Fruit fly (Drosophila melanogaster) ovary, adult (tissue): Measurements from ENCODE around the gene CG4115.

Experiments
- CG17801 ChIP-seq: fragments of 200-800 bp; optimal IDR thresholded peaks from 2 replicates; lab custom pipeline; 2019; ENCODE audit warnings: missing biosample characterization, mild to moderate bottlenecking, missing genetic modification characterization, moderate library complexity; ENCODE audit not compliant: partially characterized antibody

CG4115 gene

DNA sequence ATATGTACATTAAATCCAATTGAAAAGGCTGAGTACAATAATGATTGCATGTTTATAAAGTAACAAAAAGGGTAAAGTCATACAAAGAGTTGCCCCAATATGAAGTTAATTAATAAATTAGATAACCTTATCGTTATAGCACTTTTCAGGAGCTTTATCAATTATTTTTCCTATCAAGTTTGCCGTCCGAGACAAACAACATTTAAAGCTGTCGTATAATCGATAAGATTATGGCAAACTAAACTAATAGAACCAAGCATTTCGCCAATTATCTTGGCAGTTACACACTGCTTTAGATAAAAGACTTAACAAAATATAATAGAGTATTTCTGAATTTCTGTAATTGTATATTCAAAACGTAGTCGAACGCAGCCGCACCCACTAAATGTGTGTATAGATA, 45.3 kb downstream of the CG4115 start:
- TF ChIP-seq CG17801: no peak

DNA sequence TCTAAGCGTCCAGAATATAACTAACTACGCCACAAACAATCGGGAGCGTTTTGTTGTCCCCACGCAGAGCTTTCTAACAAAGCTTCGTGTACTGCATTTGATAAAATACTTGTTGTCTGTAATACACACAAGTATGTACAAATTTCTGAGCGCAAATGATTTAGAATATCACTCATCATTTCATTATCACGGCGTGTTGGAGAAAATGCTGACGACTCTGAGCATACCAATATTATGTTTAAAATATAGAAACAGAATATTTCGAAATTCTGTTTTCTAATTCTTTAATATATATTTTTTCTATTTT, 46.1 kb downstream of the CG4115 start, which contains the start of gene Cyp9f2:
TSS of gene Cyp9f2 (minus strand) at position 101 of the 307 bp plus-strand sequence.
- no peak for TF ChIP-seq CG17801

DNA sequence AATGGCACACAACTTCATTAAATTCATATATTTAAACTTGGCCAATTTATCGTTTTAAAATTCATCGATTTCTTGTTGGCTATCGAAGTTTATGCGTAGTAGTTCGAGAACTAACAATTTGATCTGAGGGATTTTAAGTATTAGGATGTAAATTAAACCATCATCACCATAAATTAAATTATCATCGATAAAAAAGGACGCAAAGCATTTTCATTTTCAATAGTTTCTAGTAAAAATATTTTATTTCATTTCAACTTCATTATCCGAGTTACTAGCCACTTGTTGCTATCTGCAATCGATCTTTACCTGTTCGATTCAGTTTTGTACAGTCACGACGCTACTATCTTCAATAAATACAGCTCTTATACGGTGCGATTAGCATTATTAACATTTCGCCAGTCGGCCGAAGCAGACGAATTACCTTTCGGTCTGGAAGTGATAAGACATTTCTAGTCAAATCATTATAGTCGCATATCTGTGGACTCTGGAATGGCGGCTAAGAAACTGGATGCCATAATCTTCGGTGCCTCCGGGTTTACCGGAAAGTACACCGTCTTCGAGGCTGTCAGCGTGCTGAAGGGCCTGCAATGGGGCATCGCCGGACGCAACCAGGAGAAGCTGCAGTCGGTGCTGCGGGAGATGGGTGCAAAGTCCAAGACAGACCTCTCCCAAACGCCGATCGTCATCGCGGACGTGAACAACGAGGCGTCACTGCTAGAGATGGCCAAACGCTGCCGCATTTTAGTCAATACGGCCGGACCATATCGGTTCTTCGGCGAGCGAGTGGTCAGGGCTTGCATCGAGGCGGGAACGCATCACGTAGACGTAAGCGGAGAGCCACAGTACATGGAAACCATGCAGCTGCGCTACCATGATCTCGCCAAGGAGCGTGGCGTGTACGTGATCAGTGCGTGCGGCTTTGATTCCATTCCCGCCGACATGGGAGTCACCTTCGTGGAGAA, 46.7 kb downstream of the CG4115 start, which contains the start of gene CG5167:
TSS of gene CG5167 (plus strand) at position 298 of the 962 bp plus-strand sequence.
- peak; percentile 75 for TF ChIP-seq CG17801

DNA sequence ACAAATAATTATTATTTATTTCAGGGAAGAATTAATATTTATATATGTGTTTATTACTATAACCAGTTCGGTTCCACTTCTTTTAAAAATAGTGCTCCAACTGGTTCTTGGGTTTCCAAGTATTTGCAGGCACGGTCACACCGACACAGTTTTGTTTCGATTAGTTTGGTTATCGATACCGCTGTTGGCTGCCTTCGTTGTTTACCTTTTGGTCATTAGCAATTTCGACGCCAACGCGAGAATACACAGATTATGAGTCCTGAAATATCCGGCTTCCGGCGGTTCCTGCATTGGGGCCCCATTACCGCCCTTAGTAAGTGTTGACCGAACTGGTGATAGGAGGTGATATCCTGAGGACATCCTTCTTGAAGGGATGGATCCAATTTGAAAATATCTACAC, 48.4 kb downstream of the CG4115 start, which contains the start of gene CG5196:
TSS of gene CG5196 (plus strand) at position 157 of the 400 bp plus-strand sequence.
- TF ChIP-seq CG17801: peak; percentile 25

DNA sequence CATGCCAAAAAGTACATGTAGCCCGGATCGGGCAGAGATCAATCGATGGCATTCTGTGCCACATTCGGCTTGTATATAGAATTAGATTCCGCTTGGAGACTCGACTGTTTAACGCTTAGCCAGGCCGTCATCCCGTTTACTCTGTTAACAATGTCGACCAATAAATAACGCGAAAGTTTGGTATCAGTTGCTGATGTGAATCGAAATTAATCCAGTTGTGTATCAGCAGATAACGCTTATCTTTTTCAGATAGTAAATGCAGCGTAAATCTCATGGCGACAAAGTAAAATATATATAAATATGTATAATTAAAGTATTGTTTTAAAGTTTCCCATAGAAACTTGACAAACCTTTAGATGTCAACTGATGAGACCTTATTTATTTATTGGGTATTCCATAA, 51.6 kb downstream of the CG4115 start:
- no peak for TF ChIP-seq CG17801
